Fruit fly (Drosophila melanogaster) whole organism, embryonic: ENCODE measurements around the gene CG34283.

Experiments
- Atf3 ChIP-seq: fragments of 200-800 bp; sonication (Bioruptor generic); optimal IDR thresholded peaks from 3 replicates; lab custom pipeline; 2016; ENCODE audit warnings: missing biosample characterization, missing genetic modification characterization
- CG10274 ChIP-seq: fragments of 200-800 bp; sonication (Bioruptor generic); optimal IDR thresholded peaks from 3 replicates; lab custom pipeline; 2017; ENCODE audit warnings: missing biosample characterization, mild to moderate bottlenecking, missing genetic modification characterization
- CG10366 ChIP-seq: fragments of 200-800 bp; sonication (Bioruptor generic); IDR thresholded peaks from 2 replicates; pipeline ENCODE4 v1.3.6; 2022; ENCODE audit warnings: missing biosample characterization, missing genetic modification characterization
- CG14441 ChIP-seq: fragments of 200-800 bp; sonication (Bioruptor generic); IDR thresholded peaks from 2 replicates; pipeline ENCODE4 v1.3.6; 2022; ENCODE audit warnings: missing biosample characterization, missing genetic modification characterization
- CG16813 ChIP-seq: fragments of 200-800 bp; sonication (Bioruptor generic); IDR thresholded peaks from 3 replicates; pipeline ENCODE4 v1.3.6; 2022; ENCODE audit warnings: missing biosample characterization, missing genetic modification characterization; ENCODE audit not compliant: partially characterized antibody
- CG17829 ChIP-seq: fragments of 200-800 bp; optimal IDR thresholded peaks from 2 replicates; lab custom pipeline; 2019; ENCODE audit warnings: missing biosample characterization, mild to moderate bottlenecking, missing genetic modification characterization, moderate library complexity
- CG33557 ChIP-seq: fragments of 200-800 bp; sonication (Bioruptor generic); optimal IDR thresholded peaks from 2 replicates; lab custom pipeline; 2019; ENCODE audit warnings: missing biosample characterization, mild to moderate bottlenecking, missing genetic modification characterization, moderate library complexity
- CG34422 ChIP-seq: fragments of 200-800 bp; sonication (Bioruptor generic); IDR thresholded peaks from 3 replicates; pipeline ENCODE4 v1.3.6; 2022; ENCODE audit warnings: missing biosample characterization, missing genetic modification characterization
- CG4730 ChIP-seq: fragments of 200-800 bp; sonication (Bioruptor generic); IDR thresholded peaks from 2 replicates; pipeline ENCODE4 v1.3.6; 2022; ENCODE audit warnings: missing biosample characterization, missing genetic modification characterization
- CG5245 ChIP-seq: fragments of 200-800 bp; sonication (Bioruptor generic); optimal IDR thresholded peaks from 3 replicates; lab custom pipeline; 2016; ENCODE audit warnings: missing biosample characterization, missing genetic modification characterization
- CG6813 ChIP-seq: fragments of 200-800 bp; sonication (Bioruptor generic); optimal IDR thresholded peaks from 2 replicates; lab custom pipeline; 2017; ENCODE audit warnings: missing biosample characterization, missing genetic modification characterization, mild to moderate bottlenecking, moderate library complexity, missing genetic modification reagents
- CG7786 ChIP-seq: fragments of 200-800 bp; sonication (Bioruptor generic); optimal IDR thresholded peaks from 2 replicates; lab custom pipeline; 2016; ENCODE audit warnings: missing biosample characterization, missing genetic modification characterization
- CG8089 ChIP-seq: fragments of 200-800 bp; sonication (Bioruptor generic); optimal IDR thresholded peaks from 3 replicates; lab custom pipeline; 2016; ENCODE audit warnings: missing biosample characterization, missing genetic modification characterization
- CG8281 ChIP-seq: fragments of 200-800 bp; sonication (Bioruptor generic); optimal IDR thresholded peaks from 2 replicates; lab custom pipeline; 2018; ENCODE audit warnings: missing biosample characterization, mild to moderate bottlenecking, missing genetic modification characterization, moderate library complexity
- CG8765 ChIP-seq: fragments of 200-800 bp; sonication (Bioruptor generic); IDR thresholded peaks from 2 replicates; pipeline ENCODE4 v1.3.6; 2022; ENCODE audit warnings: missing biosample characterization, missing genetic modification characterization
- Camta ChIP-seq: fragments of 200-800 bp; sonication (Bioruptor generic); optimal IDR thresholded peaks from 2 replicates; lab custom pipeline; 2016; ENCODE audit warnings: missing biosample characterization, missing genetic modification characterization
- Dek ChIP-seq: fragments of 200-800 bp; sonication (Bioruptor generic); optimal IDR thresholded peaks from 3 replicates; lab custom pipeline; 2019; ENCODE audit warnings: missing biosample characterization, mild to moderate bottlenecking, missing genetic modification characterization, moderate library complexity
- Dip2 ChIP-seq: fragments of 200-800 bp; sonication (Bioruptor generic); IDR thresholded peaks from 2 replicates; pipeline ENCODE4 v1.3.6; 2022; ENCODE audit warnings: missing biosample characterization, missing genetic modification characterization
- E2f1 ChIP-seq: fragments of 200-800 bp; sonication (Bioruptor generic); IDR thresholded peaks from 2 replicates; pipeline ENCODE4 v1.3.6; 2022; ENCODE audit warnings: missing biosample characterization, missing genetic modification characterization
- ERR ChIP-seq: fragments of 200-800 bp; sonication (Bioruptor generic); optimal IDR thresholded peaks from 2 replicates; lab custom pipeline; 2016; ENCODE audit warnings: missing biosample characterization, missing genetic modification characterization
- Eip74EF ChIP-seq, 2 experiments: fragments of 200-800 bp in 1 of 2; fragments of >200 bp in 1 of 2; sonication (Bioruptor generic) in 1 of 2; optimal IDR thresholded peaks; 2 replicates each; lab custom pipeline; 2017 to 2019; ENCODE audit warnings: missing biosample characterization in 2 of 2, missing genetic modification characterization in 2 of 2, mild to moderate bottlenecking in 1 of 2, moderate library complexity in 1 of 2
- Gsc ChIP-seq: fragments of 200-800 bp; sonication (Bioruptor generic); IDR thresholded peaks from 2 replicates; pipeline ENCODE4 v1.3.6; 2022; ENCODE audit warnings: missing biosample characterization, missing genetic modification characterization
- Gug ChIP-seq: fragments of 200-800 bp; sonication (Bioruptor generic); IDR thresholded peaks from 4 replicates; pipeline ENCODE4 v1.3.6; 2022; ENCODE audit warnings: missing biosample characterization, missing genetic modification characterization
- Mes4 ChIP-seq: fragments of 200-800 bp; sonication (Bioruptor generic); optimal IDR thresholded peaks from 2 replicates; lab custom pipeline; 2016; ENCODE audit warnings: missing biosample characterization, missing genetic modification characterization
- Opbp ChIP-seq: fragments of 200-800 bp; sonication (Bioruptor generic); IDR thresholded peaks from 3 replicates; pipeline ENCODE4 v1.3.6; 2022; ENCODE audit warnings: missing biosample characterization, missing genetic modification characterization; ENCODE audit not compliant: partially characterized antibody
- Stat92E ChIP-seq, 3 experiments: fragments of >200 bp in 2 of 3; fragments of 200-800 bp in 1 of 3; sonication (Bioruptor generic) in 1 of 3; optimal IDR thresholded peaks; 2 replicates each; lab custom pipeline; 2017 to 2019; ENCODE audit warnings: missing biosample characterization in 3 of 3, missing genetic modification characterization in 3 of 3, mild to moderate bottlenecking in 1 of 3, moderate library complexity in 1 of 3
- ab ChIP-seq: fragments of 200-800 bp; sonication (Bioruptor generic); optimal IDR thresholded peaks from 2 replicates; lab custom pipeline; 2016; ENCODE audit warnings: missing biosample characterization, missing genetic modification characterization
- ap ChIP-seq: fragments of 200-800 bp; sonication (Bioruptor generic); IDR thresholded peaks from 2 replicates; pipeline ENCODE4 v1.3.6; 2022; ENCODE audit warnings: missing biosample characterization, missing genetic modification characterization
- ato ChIP-seq: fragments of 200-800 bp; sonication (Bioruptor generic); IDR thresholded peaks from 2 replicates; pipeline ENCODE4 v1.3.6; 2022; ENCODE audit warnings: missing biosample characterization, missing genetic modification characterization; ENCODE audit not compliant: partially characterized antibody
- bsh ChIP-seq, 2 experiments: fragments of 200-800 bp; sonication (Bioruptor generic); optimal IDR thresholded peaks; 2 replicates each; lab custom pipeline; 2017 to 2018; ENCODE audit warnings: mild to moderate bottlenecking in 2 of 2, missing biosample characterization in 2 of 2, missing genetic modification characterization in 2 of 2, moderate library complexity in 1 of 2
- cas ChIP-seq: fragments of 200-800 bp; sonication (Bioruptor generic); IDR thresholded peaks from 2 replicates; pipeline ENCODE4 v1.3.6; 2022; ENCODE audit warnings: missing biosample characterization, missing genetic modification characterization
- cg ChIP-seq: fragments of 200-800 bp; sonication (Bioruptor generic); optimal IDR thresholded peaks from 3 replicates; lab custom pipeline; 2019; ENCODE audit warnings: missing biosample characterization, mild to moderate bottlenecking, missing genetic modification characterization, moderate library complexity
- chinmo ChIP-seq: fragments of 200-800 bp; sonication (Bioruptor generic); IDR thresholded peaks from 4 replicates; pipeline ENCODE4 v1.3.6; 2022; ENCODE audit warnings: missing biosample characterization, missing genetic modification characterization; ENCODE audit not compliant: partially characterized antibody
- danr ChIP-seq: fragments of 200-800 bp; sonication (Bioruptor generic); IDR thresholded peaks from 2 replicates; pipeline ENCODE4 v1.3.6; 2022; ENCODE audit warnings: missing biosample characterization, missing genetic modification characterization
- dmrt11E ChIP-seq: fragments of 200-800 bp; sonication (Bioruptor generic); optimal IDR thresholded peaks from 3 replicates; lab custom pipeline; 2018; ENCODE audit warnings: missing biosample characterization, mild to moderate bottlenecking, missing genetic modification characterization, moderate library complexity
- fd64A ChIP-seq: fragments of 200-800 bp; sonication (Bioruptor generic); optimal IDR thresholded peaks from 3 replicates; lab custom pipeline; 2018; ENCODE audit warnings: missing biosample characterization, mild to moderate bottlenecking, missing genetic modification characterization
- gcm ChIP-seq: fragments of 200-800 bp; sonication (Bioruptor generic); optimal IDR thresholded peaks from 2 replicates; lab custom pipeline; 2019; ENCODE audit warnings: missing biosample characterization, mild to moderate bottlenecking, missing genetic modification characterization, moderate library complexity
- ham ChIP-seq: fragments of 200-800 bp; sonication (Bioruptor generic); IDR thresholded peaks from 2 replicates; pipeline ENCODE4 v1.3.6; 2022; ENCODE audit warnings: missing biosample characterization, missing genetic modification characterization
- jigr1 ChIP-seq: fragments of 200-800 bp; sonication (Bioruptor generic); IDR thresholded peaks from 3 replicates; pipeline ENCODE4 v1.3.6; 2022; ENCODE audit warnings: missing biosample characterization, missing genetic modification characterization
- ken ChIP-seq: fragments of 200-800 bp; sonication (Bioruptor generic); IDR thresholded peaks from 3 replicates; pipeline ENCODE4 v1.3.6; 2022; ENCODE audit warnings: missing biosample characterization, missing genetic modification characterization
- lbe ChIP-seq: fragments of 200-800 bp; sonication (Bioruptor generic); optimal IDR thresholded peaks from 2 replicates; lab custom pipeline; 2016; ENCODE audit warnings: missing biosample characterization, mild to moderate bottlenecking, missing genetic modification characterization
- lilli ChIP-seq: fragments of 200-800 bp; sonication (Bioruptor generic); optimal IDR thresholded peaks from 3 replicates; lab custom pipeline; 2016; ENCODE audit warnings: missing biosample characterization, missing genetic modification characterization
- luna ChIP-seq: fragments of 200-800 bp; sonication (Bioruptor generic); optimal IDR thresholded peaks from 2 replicates; lab custom pipeline; 2016; ENCODE audit warnings: missing biosample characterization, missing genetic modification characterization
- nerfin-1 ChIP-seq: fragments of 200-800 bp; sonication (Bioruptor generic); optimal IDR thresholded peaks from 3 replicates; lab custom pipeline; 2019; ENCODE audit warnings: missing biosample characterization, mild to moderate bottlenecking, missing genetic modification characterization, moderate library complexity
- org-1 ChIP-seq: fragments of 200-800 bp; sonication (Bioruptor generic); optimal IDR thresholded peaks from 2 replicates; lab custom pipeline; 2017; ENCODE audit warnings: missing biosample characterization, missing genetic modification characterization
- sisA ChIP-seq: fragments of 200-800 bp; sonication (Bioruptor generic); IDR thresholded peaks from 2 replicates; pipeline ENCODE4 v1.3.6; 2022; ENCODE audit warnings: missing biosample characterization, missing genetic modification characterization
- sr ChIP-seq: fragments of 200-800 bp; sonication (Bioruptor generic); IDR thresholded peaks from 3 replicates; pipeline ENCODE4 v1.3.6; 2022; ENCODE audit warnings: missing biosample characterization, missing genetic modification characterization
- tgo ChIP-seq: fragments of 200-800 bp; sonication (Bioruptor generic); IDR thresholded peaks from 3 replicates; pipeline ENCODE4 v1.3.6; 2022; ENCODE audit warnings: missing biosample characterization, missing genetic modification characterization
- vfl ChIP-seq: fragments of 200-800 bp; sonication (Bioruptor generic); optimal IDR thresholded peaks from 2 replicates; lab custom pipeline; 2016; ENCODE audit warnings: missing biosample characterization, missing genetic modification characterization

Gene CG34283

dm6 chr3R:18719767-18720341, 2.5 kb downstream of the CG34283 start (continued):
- peak; percentile 88 for TF ChIP-seq lilli (GFP tag; lab: Kevin White, UChicago)
- TF ChIP-seq fd64A (GFP tag; lab: Kevin White, UChicago), result peak; percentile 62
- TF ChIP-seq vfl, result peak; percentile 76
- peak; percentile 89 for TF ChIP-seq Dek (tag; lab: Kevin White, UChicago)
- TF ChIP-seq Opbp (GFP tag; lab: Robert Waterston, UW), result no peak
- TF ChIP-seq CG34422, result peak; percentile 76
- TF ChIP-seq CG17829, result peak; percentile 88
- TF ChIP-seq Camta (GFP tag; lab: Kevin White, UChicago), result peak; percentile 66
- no peak for TF ChIP-seq chinmo
- peak; percentile 61; the same call in 1 of the 2 replicates for TF ChIP-seq danr (GFP tag; lab: Robert Waterston, UW)
- TF ChIP-seq bsh (GFP tag; optimal IDR thresholded peaks at IDR 0.05; lab: Kevin White, UChicago), result peak in 1 of 2 experiments; percentile 89
- peak; percentile 81 for TF ChIP-seq ken (GFP tag; lab: Robert Waterston, UW)
- TF ChIP-seq gcm (GFP tag; lab: Kevin White, UChicago), result peak; percentile 65
- TF ChIP-seq Gsc, result peak; percentile 41; the same call in 1 of the 2 replicates
- peak; percentile 72 for TF ChIP-seq E2f1 (GFP tag; lab: Robert Waterston, UW)
- peak; percentile 57 for TF ChIP-seq CG33557 (GFP tag; lab: Kevin White, UChicago)
- 0 out of 3 replicates have a peak, but pooled peaks have one; percentile 33 for TF ChIP-seq jigr1
- peak; percentile 47 for TF ChIP-seq Atf3 (GFP tag; lab: Kevin White, UChicago)
- peak; percentile 72 for TF ChIP-seq Mes4 (GFP tag; lab: Kevin White, UChicago)
- TF ChIP-seq CG16813, result no peak
- TF ChIP-seq ham (GFP tag; lab: Robert Waterston, UW), result 0 out of 2 replicates have a peak, but pooled peaks have one; percentile 15
- peak; percentile 74 for TF ChIP-seq ERR (GFP tag; lab: Kevin White, UChicago)
- TF ChIP-seq CG10274 (GFP tag; lab: Kevin White, UChicago), result peak; percentile 36
- peak; percentile 72; the same call in 3 of the 4 replicates for TF ChIP-seq Gug (GFP tag; lab: Robert Waterston, UW)
- TF ChIP-seq dmrt11E (tag; lab: Kevin White, UChicago), result peak; percentile 52
- peak; percentile 67 for TF ChIP-seq CG5245 (GFP tag; lab: Kevin White, UChicago)
- peak; percentile 74; the same call in 1 of the 2 replicates for TF ChIP-seq CG4730 (GFP tag; lab: Robert Waterston, UW)
- TF ChIP-seq ab (GFP tag; lab: Kevin White, UChicago), result peak; percentile 8
- TF ChIP-seq ato (GFP tag; lab: Robert Waterston, UW), result no peak
- peak; percentile 84 for TF ChIP-seq sisA (GFP tag; lab: Robert Waterston, UW)
- TF ChIP-seq Eip74EF (GFP tag; optimal IDR thresholded peaks at IDR 0.05; lab: Kevin White, UChicago), result peak in 1 of 2 experiments; percentile 79
- TF ChIP-seq cas (GFP tag; lab: Robert Waterston, UW), result no peak; the same call in 1 of the 2 replicates
- TF ChIP-seq sr (GFP tag; lab: Robert Waterston, UW), result no peak
- peak; percentile 88 for TF ChIP-seq org-1 (GFP tag; lab: Kevin White, UChicago)
- peak; percentile 84 for TF ChIP-seq CG10366
- TF ChIP-seq lbe, result no peak
- peak; percentile 65 for TF ChIP-seq luna (GFP tag; lab: Kevin White, UChicago)
- peak; percentile 84; the same call in 1 of the 2 replicates for TF ChIP-seq CG14441 (GFP tag; lab: Robert Waterston, UW)
- peak; percentile 68 for TF ChIP-seq CG8089
- peak; percentile 86 for TF ChIP-seq nerfin-1
- TF ChIP-seq CG8765 (GFP tag; lab: Robert Waterston, UW), result peak; percentile 18; the same call in 1 of the 2 replicates
- peak; percentile 86 for TF ChIP-seq tgo (GFP tag; lab: Robert Waterston, UW)
- TF ChIP-seq Stat92E (GFP tag; optimal IDR thresholded peaks at IDR 0.05; lab: Kevin White, UChicago), result no peak
- peak; percentile 59 for TF ChIP-seq CG8281 (tag; lab: Kevin White, UChicago)
- TF ChIP-seq CG6813 (GFP tag; lab: Kevin White, UChicago), result peak; percentile 86
- no peak for TF ChIP-seq cg (GFP tag; lab: Kevin White, UChicago)
- no peak for TF ChIP-seq Dip2 (GFP tag; lab: Robert Waterston, UW)
- peak; percentile 81 for TF ChIP-seq CG7786
- peak; percentile 62; the same call in 1 of the 2 replicates for TF ChIP-seq ap (GFP tag; lab: Robert Waterston, UW)
